Fruit fly (Drosophila melanogaster): Measurements from ENCODE around the gene CG32214.
"Not testable (repeated sequence)": the region's sequence is repeated elsewhere in the genome, so short reads cannot be mapped to it uniquely, and the experiment has no call there.

Gene CG32214

dm6 chr3L:19466979-19467378, at the start of gene CG32214, which contains the start of gene CG14096:
CG32214 (plus strand) TSS chr3L:19467346.
CG14096 (minus strand) TSS chr3L:19467079.
- not testable (repeated sequence) for TF ChIP-seq bab1, Clk, CG12768 (GFP tag; optimal IDR thresholded peaks at IDR 0.05)

- no peak for TF ChIP-seq bab1 (GFP tag; optimal IDR thresholded peaks at IDR 0.05)
- no peak for TF ChIP-seq CG12768 (GFP tag; optimal IDR thresholded peaks at IDR 0.05)
- TF ChIP-seq cic (GFP tag; optimal IDR thresholded peaks at IDR 0.05), result no peak
- no peak for TF ChIP-seq CG14711 (tag; optimal IDR thresholded peaks at IDR 0.05)
- TF ChIP-seq CG7045 (GFP tag; optimal IDR thresholded peaks at IDR 0.05), result no peak
- TF ChIP-seq cnc (optimal IDR thresholded peaks at IDR 0.05), result no peak
- no peak for TF ChIP-seq CG11617 (GFP tag; optimal IDR thresholded peaks at IDR 0.05)
- TF ChIP-seq ovo (GFP tag; optimal IDR thresholded peaks at IDR 0.05), result no peak
- TF ChIP-seq CG7101 (tag; optimal IDR thresholded peaks at IDR 0.05), result no peak
- no peak for TF ChIP-seq CG33017 (tag; optimal IDR thresholded peaks at IDR 0.05)
- TF ChIP-seq Mnt (GFP tag; optimal IDR thresholded peaks at IDR 0.05), result no peak
- TF ChIP-seq toe (GFP tag; optimal IDR thresholded peaks at IDR 0.05), result no peak
- TF ChIP-seq pad (GFP tag; optimal IDR thresholded peaks at IDR 0.05), result no peak
- TF ChIP-seq tj (GFP tag; optimal IDR thresholded peaks at IDR 0.05), result no peak
- TF ChIP-seq Hr96 (GFP tag; optimal IDR thresholded peaks at IDR 0.05), result no peak
- no peak for TF ChIP-seq CG5204 (GFP tag; optimal IDR thresholded peaks at IDR 0.05)
- TF ChIP-seq Clk (GFP tag; optimal IDR thresholded peaks at IDR 0.05), result no peak
- no peak for TF ChIP-seq CG1620 (GFP tag; optimal IDR thresholded peaks at IDR 0.05)
- TF ChIP-seq Crg-1 (GFP tag; optimal IDR thresholded peaks at IDR 0.05), result no peak
Measured at dm6 chr3L:19442239-19442638, 24.9 kb upstream of the CG32214 start.

DNA sequence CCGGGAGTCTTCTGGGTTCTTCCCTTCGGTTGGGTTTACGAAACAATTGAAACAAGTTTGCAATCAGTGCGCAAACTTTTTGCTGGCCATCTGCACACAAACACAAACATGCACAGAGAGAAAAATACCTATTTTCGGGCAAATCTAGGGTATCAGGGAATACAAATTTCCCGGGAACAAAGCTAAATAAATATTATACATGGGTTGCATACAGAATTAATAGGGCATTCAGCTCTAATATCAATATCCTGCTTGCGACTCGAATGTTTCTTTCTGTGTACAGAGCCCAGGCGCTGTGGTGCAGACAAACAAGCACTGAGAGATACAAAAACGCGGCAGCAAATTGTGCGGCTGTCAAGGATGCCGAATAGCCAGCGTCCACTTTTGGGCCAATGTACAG, 23.1 kb upstream of the CG32214 start:
- TF ChIP-seq CG5204 (GFP tag; optimal IDR thresholded peaks at IDR 0.05), result no peak
- no peak for TF ChIP-seq Clk (GFP tag; optimal IDR thresholded peaks at IDR 0.05)
- no peak for TF ChIP-seq toe (GFP tag; optimal IDR thresholded peaks at IDR 0.05)
- no peak for TF ChIP-seq CG12768 (GFP tag; optimal IDR thresholded peaks at IDR 0.05)
- TF ChIP-seq cnc (optimal IDR thresholded peaks at IDR 0.05), result no peak

dm6 chr3L:19446394-19447349, 20.5 kb upstream of the CG32214 start, which contains the start of the genes CG33062 and Chd3:
CG33062 (minus strand) TSS chr3L:19446444.
Chd3 (plus strand) TSS chr3L:19447173.
- TF ChIP-seq Clk (GFP tag; optimal IDR thresholded peaks at IDR 0.05) (no peak), cnc (optimal IDR thresholded peaks at IDR 0.05) (no peak), bab1 (GFP tag; optimal IDR thresholded peaks at IDR 0.05) (no peak), Mnt (GFP tag; optimal IDR thresholded peaks at IDR 0.05) (no peak), Hr96 (GFP tag; optimal IDR thresholded peaks at IDR 0.05) (no peak), pad (GFP tag; optimal IDR thresholded peaks at IDR 0.05) (no peak), CG7101 (tag; optimal IDR thresholded peaks at IDR 0.05) (no peak), CG12768 (GFP tag; optimal IDR thresholded peaks at IDR 0.05) (no peak), CG33017 (tag; optimal IDR thresholded peaks at IDR 0.05) (no peak), CG7045 (GFP tag; optimal IDR thresholded peaks at IDR 0.05) (no peak)

- TF ChIP-seq bab1 (GFP tag; optimal IDR thresholded peaks at IDR 0.05), result no peak
- no peak for TF ChIP-seq pad (GFP tag; optimal IDR thresholded peaks at IDR 0.05)
- no peak for TF ChIP-seq CG5204 (GFP tag; optimal IDR thresholded peaks at IDR 0.05)
- TF ChIP-seq tj (GFP tag; optimal IDR thresholded peaks at IDR 0.05), result no peak
- no peak for TF ChIP-seq toe (GFP tag; optimal IDR thresholded peaks at IDR 0.05)
- TF ChIP-seq CG14711 (tag; optimal IDR thresholded peaks at IDR 0.05), result no peak
- no peak for TF ChIP-seq Hr96 (GFP tag; optimal IDR thresholded peaks at IDR 0.05)
- no peak for TF ChIP-seq CG1620 (GFP tag; optimal IDR thresholded peaks at IDR 0.05)
- TF ChIP-seq cnc (optimal IDR thresholded peaks at IDR 0.05), result no peak
- no peak for TF ChIP-seq Crg-1 (GFP tag; optimal IDR thresholded peaks at IDR 0.05)
- no peak for TF ChIP-seq kay (GFP tag; ENCODE audit: borderline replicate concordance)
- no peak for TF ChIP-seq Clk (GFP tag; optimal IDR thresholded peaks at IDR 0.05)
- TF ChIP-seq cic (GFP tag; optimal IDR thresholded peaks at IDR 0.05), result no peak
- TF ChIP-seq CG11617 (GFP tag; optimal IDR thresholded peaks at IDR 0.05), result no peak
- no peak for TF ChIP-seq CG7045 (GFP tag; optimal IDR thresholded peaks at IDR 0.05)
- TF ChIP-seq ovo (GFP tag; optimal IDR thresholded peaks at IDR 0.05), result no peak
- TF ChIP-seq CG7101 (tag; optimal IDR thresholded peaks at IDR 0.05), result no peak
- TF ChIP-seq Mnt (GFP tag; optimal IDR thresholded peaks at IDR 0.05), result no peak
Measured at dm6 chr3L:19464659-19465058, 2.5 kb upstream of the CG32214 start, which contains the start of gene CG14095. CG14095 (minus strand) TSS chr3L:19464759.

DNA sequence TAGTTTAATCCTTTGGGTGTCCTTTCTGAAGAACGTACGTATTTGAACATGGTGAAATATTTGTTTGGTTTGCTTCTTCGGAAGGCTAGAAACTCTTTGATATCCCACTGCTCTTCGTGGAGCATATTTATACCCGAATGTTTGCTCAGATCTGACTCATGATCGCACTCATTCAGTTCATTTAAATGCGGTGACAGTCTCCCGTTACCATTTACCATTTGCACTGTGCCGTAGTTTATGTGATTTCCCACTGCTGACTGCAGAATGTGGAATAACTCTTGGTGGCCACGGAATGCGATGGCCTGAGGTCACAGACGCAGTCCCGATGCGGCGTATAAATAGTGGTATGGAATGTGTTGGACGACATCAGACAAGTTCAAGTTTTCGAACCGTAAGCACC, 5.0 kb downstream of the CG32214 start, which contains the start of the genes 825-Oak and CG12519:
825-Oak (minus strand) TSS at position 101 of the 400 bp plus-strand sequence.
CG12519 (plus strand) TSS at position 364 of the 400 bp plus-strand sequence.
- not testable (repeated sequence) for TF ChIP-seq pad, CG7045, tj (GFP tag; optimal IDR thresholded peaks at IDR 0.05)

Data from whole organism, adult.